Fruit fly (Drosophila melanogaster): ENCODE measurements around the gene ATPsynCF6.

- TF ChIP-seq psq (optimal IDR thresholded peaks at IDR 0.05) = no peak
- TF ChIP-seq CG8478 (optimal IDR thresholded peaks at IDR 0.05) = no peak
- peak; percentile 91 for TF ChIP-seq pan (optimal IDR thresholded peaks at IDR 0.05)
- TF ChIP-seq usp (GFP tag; optimal IDR thresholded peaks at IDR 0.05) = no peak
Measured at dm6 chr3R:23363515-23364124, 7.8 kb upstream of the ATPsynCF6 start, which contains the start of gene CG4408.

Measured in whole organism.